Fruit fly (Drosophila melanogaster): Measurements from ENCODE around the gene Pgam5.

Pgam5 gene

dm6 chrX:1828097-1828496 is 45.3 kb downstream of the Pgam5 start:
- TF ChIP-seq CG14860 (GFP tag; IDR thresholded peaks at IDR 0.05; ENCODE audit: partially characterized antibody) (no peak), Med (GFP tag) (peak; percentile 34), CG6175 (GFP tag; IDR thresholded peaks at IDR 0.05) (peak; percentile 54; the same call in 1 of the 3 replicates), Rx (GFP tag; IDR thresholded peaks at IDR 0.05) (no peak), crol (GFP tag; IDR thresholded peaks at IDR 0.05) (0 out of 2 replicates have a peak, but pooled peaks have one; percentile 37)

dm6 chrX:1825912-1826862 is 47.2 kb downstream of the Pgam5 start:
- TF ChIP-seq slbo (GFP tag; IDR thresholded peaks at IDR 0.05) = 0 out of 2 replicates have a peak, but pooled peaks have one; percentile 4
- TF ChIP-seq pan (optimal IDR thresholded peaks at IDR 0.05) = no peak
- TF ChIP-seq pan (GFP tag; optimal IDR thresholded peaks at IDR 0.05 in 1 of 2, IDR thresholded peaks at IDR 0.05 in 1 of 2) = peak in 1 of 2 experiments; percentile 21
- TF ChIP-seq vfl (GFP tag; optimal IDR thresholded peaks at IDR 0.05) = no peak
- no peak for TF ChIP-seq Hand (GFP tag; optimal IDR thresholded peaks at IDR 0.05)
- peak; percentile 3 for TF ChIP-seq CG7839 (tag; optimal IDR thresholded peaks at IDR 0.05)
- no peak for TF ChIP-seq CG12391 (tag; optimal IDR thresholded peaks at IDR 0.05)
- peak; percentile 3 for TF ChIP-seq dmrt99B (tag; optimal IDR thresholded peaks at IDR 0.05)
- no peak for TF ChIP-seq nerfin-2 (GFP tag; IDR thresholded peaks at IDR 0.05; ENCODE audit: partially characterized antibody)
- TF ChIP-seq CG11504 (tag; optimal IDR thresholded peaks at IDR 0.05) = peak; percentile 25
- no peak for TF ChIP-seq luna (GFP tag; optimal IDR thresholded peaks at IDR 0.05)
- no peak for TF ChIP-seq CG3065 (GFP tag; optimal IDR thresholded peaks at IDR 0.05)
- TF ChIP-seq cad (GFP tag; optimal IDR thresholded peaks at IDR 0.05) = no peak
- TF ChIP-seq Drgx (GFP tag; IDR thresholded peaks at IDR 0.05) = peak; percentile 39
- TF ChIP-seq CG13775 (GFP tag; optimal IDR thresholded peaks at IDR 0.05) = no peak
- peak in 1 of 2 experiments; percentile 35 for TF ChIP-seq crp (GFP tag; optimal IDR thresholded peaks at IDR 0.05)
- peak in 1 of 2 experiments; percentile 14 for TF ChIP-seq Hr78 (GFP tag; optimal IDR thresholded peaks at IDR 0.05)
- TF ChIP-seq CG9727 (GFP tag; optimal IDR thresholded peaks at IDR 0.05) = no peak
- peak; percentile 91 for TF ChIP-seq Ets65A (GFP tag)
- TF ChIP-seq CG2678 (tag; optimal IDR thresholded peaks at IDR 0.05) = peak; percentile 1
- TF ChIP-seq Med (GFP tag) = peak; percentile 40
- TF ChIP-seq row (GFP tag; IDR thresholded peaks at IDR 0.05) = 0 out of 3 replicates have a peak, but pooled peaks have one; percentile 11

dm6 chrX:1824610-1824948 is 48.8 kb downstream of the Pgam5 start:
- no peak for TF ChIP-seq MTF-1 (GFP tag; optimal IDR thresholded peaks at IDR 0.05; ENCODE audit: borderline replicate concordance)
- no peak for TF ChIP-seq salm (tag; optimal IDR thresholded peaks at IDR 0.05)
- peak in 1 of 2 experiments; percentile 31 for TF ChIP-seq bsh (GFP tag; optimal IDR thresholded peaks at IDR 0.05)
- no peak for TF ChIP-seq CG4282 (GFP tag; optimal IDR thresholded peaks at IDR 0.05)
- TF ChIP-seq CG18599 (GFP tag; optimal IDR thresholded peaks at IDR 0.05) = peak; percentile 44
- peak; percentile 42; the same call in 1 of the 2 replicates for TF ChIP-seq HLH3B (GFP tag; IDR thresholded peaks at IDR 0.05)
- TF ChIP-seq C15 (GFP tag; IDR thresholded peaks at IDR 0.05) = no peak
- TF ChIP-seq CG1603 (tag; optimal IDR thresholded peaks at IDR 0.05) = peak; percentile 37
- TF ChIP-seq pnt (GFP tag; optimal IDR thresholded peaks at IDR 0.05) = peak; percentile 4
- TF ChIP-seq Dip3 (GFP tag; optimal IDR thresholded peaks at IDR 0.05) = no peak
- no peak for TF ChIP-seq CG34224 (GFP tag; IDR thresholded peaks at IDR 0.05; ENCODE audit: partially characterized antibody)
- TF ChIP-seq CG30431 (GFP tag; optimal IDR thresholded peaks at IDR 0.05) = no peak
- TF ChIP-seq Optix (GFP tag; IDR thresholded peaks at IDR 0.05) = 0 out of 3 replicates have a peak, but pooled peaks have one; percentile 39
- peak; percentile 15 for TF ChIP-seq cwo (GFP tag; optimal IDR thresholded peaks at IDR 0.05)
- TF ChIP-seq wdn (GFP tag; IDR thresholded peaks at IDR 0.05) = no peak
- 0 out of 2 replicates have a peak, but pooled peaks have one; percentile 33 for TF ChIP-seq CG14441 (GFP tag; IDR thresholded peaks at IDR 0.05)
- TF ChIP-seq CG12155 (GFP tag; optimal IDR thresholded peaks at IDR 0.05) = no peak
- TF ChIP-seq hkb (optimal IDR thresholded peaks at IDR 0.05) = no peak
- TF ChIP-seq hkb (GFP tag; IDR thresholded peaks at IDR 0.05) = 0 out of 2 replicates have a peak, but pooled peaks have one; percentile 13
- peak in 1 of 2 experiments; percentile 15 for TF ChIP-seq dpn (GFP tag; optimal IDR thresholded peaks at IDR 0.05)
- 0 out of 3 replicates have a peak, but pooled peaks have one; percentile 22 for TF ChIP-seq Dbx (GFP tag; IDR thresholded peaks at IDR 0.05)

Measured in whole organism, embryonic.